Worm (Caenorhabditis elegans) whole organism, L4 larva: ENCODE measurements around the gene nhr-92.

Source experiments
- ceh-28 ChIP-seq: fragments of 150-350 bp; optimal IDR thresholded peaks from 2 replicates; lab custom pipeline; 2014; ENCODE audit warnings: missing biosample characterization, missing genetic modification reagents, missing genetic modification characterization
- ceh-82 ChIP-seq: sonication (generic microtip); optimal IDR thresholded peaks from 2 replicates; lab custom pipeline; 2017; ENCODE audit warnings: missing biosample characterization, missing genetic modification characterization
- mxl-2 ChIP-seq: fragments of 200-800 bp; sonication (Bioruptor generic); conservative IDR thresholded peaks from 2 replicates; pipeline ENCODE4 v1.3.6; 2022; ENCODE audit warnings: missing genetic modification reagents, missing genetic modification characterization, missing compliant biosample characterization
- nhr-6 ChIP-seq: fragments of 150-350 bp; optimal IDR thresholded peaks from 2 replicates; lab custom pipeline; 2014; ENCODE audit warnings: missing biosample characterization, missing genetic modification characterization
- pqm-1 ChIP-seq: sonication (generic microtip); optimal IDR thresholded peaks from 2 replicates; lab custom pipeline; 2017; ENCODE audit warnings: missing biosample characterization, missing genetic modification characterization
- zip-2 ChIP-seq: fragments of 150-350 bp; optimal IDR thresholded peaks from 2 replicates; lab custom pipeline; 2014; ENCODE audit warnings: missing biosample characterization, missing genetic modification characterization

DNA sequence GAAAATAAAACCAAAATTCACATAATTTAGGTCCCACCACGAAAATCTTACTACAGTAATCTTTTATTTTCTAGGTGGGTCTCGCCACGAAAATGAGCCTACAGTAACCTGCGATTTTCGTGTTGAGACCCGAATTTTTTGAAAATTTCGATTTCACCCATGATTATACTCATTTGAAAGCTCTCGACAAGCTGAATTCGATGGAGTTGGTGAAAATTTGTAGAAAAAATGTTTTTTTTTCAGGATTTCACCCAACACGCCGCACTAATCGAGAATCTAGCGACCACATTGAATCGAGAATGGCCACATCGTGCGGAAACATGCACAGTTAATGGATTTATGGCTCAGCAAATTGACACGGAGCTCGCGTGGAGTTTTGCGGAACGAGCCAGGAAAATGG, 43.0 kb downstream of the nhr-92 start:
- TF ChIP-seq mxl-2 (no peak), nhr-6 (tag; lab: Kevin White, UChicago) (no peak), zip-2 (tag; lab: Kevin White, UChicago) (no peak), ceh-28 (tag; lab: Kevin White, UChicago) (no peak), ceh-82 (tag; lab: Kevin White, UChicago) (no peak), pqm-1 (tag; lab: Kevin White, UChicago) (no peak)
